Worm (Caenorhabditis elegans): ENCODE measurements around the gene C48B4.13.

The C48B4.13 gene

DNA sequence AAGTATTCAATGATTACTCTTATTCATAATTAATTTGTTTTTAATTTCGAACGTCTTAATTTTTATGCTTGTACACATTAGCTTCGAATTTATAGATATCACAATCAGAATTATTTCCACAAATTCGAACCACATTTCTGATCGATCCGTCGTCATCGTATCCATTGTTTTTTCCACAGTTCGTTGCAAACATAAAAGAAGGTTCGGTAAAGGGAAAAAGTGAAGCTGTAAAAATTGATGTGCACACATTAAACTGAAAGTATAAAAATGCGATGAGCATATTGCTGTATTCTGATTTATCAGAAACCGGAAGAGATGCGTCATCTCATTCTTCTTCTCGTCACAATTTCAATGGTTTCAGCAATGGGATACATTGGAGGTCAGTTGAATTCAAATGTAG, 28.5 kb downstream of the C48B4.13 start, which contains the start of gene C48B4.12:
Gene C48B4.12 (plus strand): TSS at position 301 of the 400 bp plus-strand sequence.
- TF ChIP-seq W03F9.2 (tag; optimal IDR thresholded peaks at IDR 0.05) (no peak), him-1 (tag; optimal IDR thresholded peaks at IDR 0.05) (no peak), dao-5 (tag; optimal IDR thresholded peaks at IDR 0.05) (no peak)

DNA sequence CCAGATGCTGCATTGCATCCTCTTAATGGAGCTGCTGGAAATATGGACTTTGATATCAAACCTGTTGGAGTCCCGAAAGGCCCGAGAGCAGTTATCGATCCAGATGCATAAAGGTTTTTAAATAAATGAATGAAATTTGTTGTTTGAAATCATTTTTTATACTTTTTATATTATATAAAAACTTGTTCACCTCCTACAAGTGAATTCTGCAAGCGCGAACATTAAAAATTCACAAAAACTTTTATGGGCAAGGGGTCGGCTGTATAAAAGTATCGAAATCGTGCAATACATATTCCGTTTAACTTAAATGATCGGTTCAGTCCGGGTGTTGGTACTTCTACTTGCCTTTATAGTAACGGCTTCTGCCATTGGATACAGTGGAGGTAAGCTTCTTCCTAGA, 29.6 kb downstream of the C48B4.13 start, which contains the start of gene F58A4.1:
Gene F58A4.1 (plus strand): TSS at position 301 of the 400 bp plus-strand sequence.
- no peak for TF ChIP-seq dao-5 (tag; optimal IDR thresholded peaks at IDR 0.05)
- no peak for TF ChIP-seq him-1 (tag; optimal IDR thresholded peaks at IDR 0.05)
- no peak for TF ChIP-seq W03F9.2 (tag; optimal IDR thresholded peaks at IDR 0.05)

DNA sequence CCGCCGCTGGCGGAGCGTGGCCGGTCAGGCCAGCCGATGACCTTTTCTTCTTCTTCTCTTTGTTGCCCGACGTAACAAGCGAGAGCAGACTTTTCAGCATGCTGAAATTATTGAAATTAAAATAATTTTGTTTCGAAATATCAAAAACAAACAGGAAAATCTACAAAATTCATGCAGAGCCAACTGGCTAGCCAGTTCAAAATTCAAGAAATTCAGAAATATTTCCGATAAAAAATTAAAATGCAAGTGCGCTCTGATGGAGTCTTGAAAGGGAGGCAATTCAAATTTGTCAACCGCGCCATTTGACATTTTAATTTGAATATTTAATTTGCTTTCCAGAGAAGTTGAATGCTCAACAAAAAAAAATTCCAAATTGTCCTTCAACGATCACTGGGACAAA, 32.1 kb downstream of the C48B4.13 start, which contains the start of gene F58A4.2:
Gene F58A4.2 (minus strand): TSS at position 101 of the 400 bp plus-strand sequence.
- TF ChIP-seq dao-5 (tag; optimal IDR thresholded peaks at IDR 0.05) (no peak), W03F9.2 (tag; optimal IDR thresholded peaks at IDR 0.05) (no peak), him-1 (tag; optimal IDR thresholded peaks at IDR 0.05) (no peak)

- no peak for TF ChIP-seq dao-5 (tag; optimal IDR thresholded peaks at IDR 0.05)
Observed at ce11 chrIII:9608650-9609049, 40.1 kb downstream of the C48B4.13 start, which contains the start of gene clec-161. Gene clec-161 (minus strand): TSS chrIII:9608750.

DNA sequence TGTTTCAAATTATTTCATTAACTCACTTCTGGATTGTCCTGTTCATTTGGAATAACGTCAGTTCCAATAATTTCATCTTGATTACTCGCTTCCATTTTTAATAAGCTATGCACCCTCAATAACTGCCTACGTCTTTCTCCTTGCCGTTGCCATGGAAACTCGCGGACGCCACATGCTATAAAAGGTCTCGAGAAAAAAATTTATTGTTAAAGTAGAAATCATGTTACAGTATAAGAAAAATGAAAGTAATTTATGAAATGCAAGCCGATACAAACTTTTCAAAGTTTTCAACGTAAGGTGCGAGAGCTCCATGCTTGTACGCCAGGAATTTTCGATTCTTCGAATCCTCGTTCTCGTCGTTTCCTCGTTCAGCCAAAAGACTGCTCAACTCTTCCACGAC, 43.5 kb downstream of the C48B4.13 start, which contains the start of gene bbs-4:
Gene bbs-4 (minus strand): TSS at position 101 of the 400 bp plus-strand sequence.
- no peak for TF ChIP-seq W03F9.2 (tag; optimal IDR thresholded peaks at IDR 0.05)
- TF ChIP-seq dao-5 (tag; optimal IDR thresholded peaks at IDR 0.05), result no peak
- TF ChIP-seq him-1 (tag; optimal IDR thresholded peaks at IDR 0.05), result no peak

DNA sequence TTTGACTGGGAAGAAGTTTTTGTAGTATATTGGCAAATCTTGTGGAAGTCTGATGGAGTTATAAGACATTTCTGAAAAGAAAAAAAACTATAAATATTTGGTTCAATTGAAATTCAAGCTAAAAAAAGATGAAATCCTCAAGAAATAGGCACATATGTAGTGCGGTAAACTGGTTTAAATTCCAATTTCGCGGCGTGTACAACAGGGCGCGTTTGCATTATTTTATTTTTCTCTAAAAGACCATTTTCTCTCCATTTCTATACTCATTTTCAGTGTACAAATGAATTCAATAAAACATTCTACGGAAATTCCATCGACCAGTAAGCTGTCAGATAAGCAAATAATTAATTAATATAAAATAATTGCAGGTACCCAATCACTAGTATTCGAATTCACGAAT, 45.7 kb downstream of the C48B4.13 start, which contains the start of the genes pri-1 and F58A4.6:
Gene pri-1 (minus strand): TSS at position 71 of the 400 bp plus-strand sequence.
Gene F58A4.6 (plus strand): TSS at position 272 of the 400 bp plus-strand sequence.
- TF ChIP-seq W03F9.2 (tag; optimal IDR thresholded peaks at IDR 0.05) (no peak), him-1 (tag; optimal IDR thresholded peaks at IDR 0.05) (no peak), dao-5 (tag; optimal IDR thresholded peaks at IDR 0.05) (no peak)

DNA sequence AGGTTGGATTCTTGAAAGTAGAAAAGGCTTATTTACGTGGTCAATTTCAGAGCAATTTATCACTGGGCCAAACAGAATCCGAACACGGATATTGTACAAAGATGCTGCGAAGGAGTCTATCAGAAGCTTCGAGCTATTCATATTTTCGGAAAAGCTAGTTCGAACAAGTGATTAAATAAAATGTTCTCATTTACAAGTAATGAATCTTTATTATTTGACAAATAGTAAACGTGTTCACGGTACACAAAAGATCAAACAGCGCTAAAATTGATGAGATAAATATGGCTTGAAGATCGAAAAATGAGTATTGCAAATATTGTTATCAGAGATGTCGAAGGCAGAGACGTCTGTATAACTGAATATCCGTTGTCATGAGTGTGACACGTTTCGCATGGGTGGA, 46.6 kb downstream of the C48B4.13 start:
- TF ChIP-seq him-1 (tag; optimal IDR thresholded peaks at IDR 0.05), result no peak
- no peak for TF ChIP-seq W03F9.2 (tag; optimal IDR thresholded peaks at IDR 0.05)
- no peak for TF ChIP-seq dao-5 (tag; optimal IDR thresholded peaks at IDR 0.05)

DNA sequence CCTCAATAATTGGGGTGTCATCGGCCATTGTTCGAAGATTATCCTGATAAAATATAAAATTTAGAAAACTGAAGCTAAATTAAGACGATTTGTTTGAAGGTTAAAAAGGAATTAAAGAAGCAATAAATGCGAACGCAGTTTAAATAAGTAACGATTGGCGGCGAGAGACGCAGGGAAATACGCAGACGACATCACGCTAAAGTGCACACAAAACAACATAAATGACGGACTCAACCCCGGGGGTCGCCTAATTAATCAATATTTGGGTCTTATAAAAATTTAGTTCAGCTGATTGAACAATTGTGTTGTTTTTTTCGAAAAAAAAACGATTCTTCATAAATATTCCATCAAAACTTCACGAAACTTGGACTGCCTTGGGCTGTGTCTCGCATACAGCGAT, 47.9 kb downstream of the C48B4.13 start, which contains the start of gene hcp-3:
Gene hcp-3 (minus strand): TSS at position 45 of the 400 bp plus-strand sequence.
- no peak for TF ChIP-seq him-1 (tag; optimal IDR thresholded peaks at IDR 0.05)
- no peak for TF ChIP-seq W03F9.2 (tag; optimal IDR thresholded peaks at IDR 0.05)
- TF ChIP-seq dao-5 (tag; optimal IDR thresholded peaks at IDR 0.05), result no peak

- no peak for TF ChIP-seq dao-5 (tag; optimal IDR thresholded peaks at IDR 0.05)
- TF ChIP-seq W03F9.2 (tag; optimal IDR thresholded peaks at IDR 0.05), result peak; percentile 61
- no peak for TF ChIP-seq him-1 (tag; optimal IDR thresholded peaks at IDR 0.05)
Observed at ce11 chrIII:9616933-9617332, 48.4 kb downstream of the C48B4.13 start.

- TF ChIP-seq dao-5 (tag; optimal IDR thresholded peaks at IDR 0.05) (no peak), W03F9.2 (tag; optimal IDR thresholded peaks at IDR 0.05) (no peak), him-1 (tag; optimal IDR thresholded peaks at IDR 0.05) (no peak)
Observed at ce11 chrIII:9617599-9618262, 49.2 kb downstream of the C48B4.13 start.

DNA sequence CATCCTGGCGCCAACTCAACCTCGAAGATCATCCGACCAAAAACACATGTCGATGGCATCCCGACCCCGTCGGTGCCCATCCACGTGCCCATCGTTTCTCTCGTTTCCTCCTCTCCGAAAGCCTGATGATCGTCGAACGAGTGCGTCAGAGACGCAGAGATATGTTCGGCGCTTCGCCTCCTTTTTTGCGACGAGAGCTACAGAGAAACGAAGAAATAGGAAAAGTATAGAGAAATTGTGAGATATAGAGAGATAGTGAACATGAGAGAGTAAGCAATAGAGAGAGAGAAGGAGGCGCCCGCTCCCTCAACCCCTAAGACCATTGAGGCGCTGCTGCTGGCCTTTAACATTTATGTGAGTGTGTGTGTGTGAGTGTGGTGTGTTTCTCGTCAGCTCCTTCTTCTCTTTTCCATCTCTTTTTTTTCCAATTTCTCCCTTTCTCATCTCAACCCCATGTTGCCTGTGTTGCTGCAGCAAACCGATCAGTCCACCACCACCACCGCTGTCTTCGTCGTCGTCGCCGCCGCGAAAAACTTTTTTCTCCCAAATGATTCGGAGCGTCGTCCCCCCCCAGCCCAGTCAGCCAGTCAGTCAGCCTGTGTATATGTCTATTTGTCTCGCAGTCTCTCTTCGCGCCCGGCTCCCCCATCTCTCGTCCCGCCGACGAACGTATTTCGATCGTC, 50.7 kb downstream of the C48B4.13 start, which contains the start of gene hlh-11:
Gene hlh-11 (plus strand): TSS at position 633 of the 683 bp plus-strand sequence.
- TF ChIP-seq W03F9.2 (tag; optimal IDR thresholded peaks at IDR 0.05) (peak; percentile 86), him-1 (tag; optimal IDR thresholded peaks at IDR 0.05) (peak; percentile 89), dao-5 (tag; optimal IDR thresholded peaks at IDR 0.05) (peak; percentile 37)
